Fruit fly (Drosophila melanogaster) whole organism, embryonic: ENCODE results near the gene mahe.

Source experiments
- Ada2b ChIP-seq: fragments of 200-800 bp; sonication (Bioruptor generic); IDR thresholded peaks from 2 replicates; pipeline ENCODE4 v1.3.6; 2022; ENCODE audit warnings: missing biosample characterization, missing genetic modification characterization
- Aef1 ChIP-seq: fragments of 200-800 bp; sonication (Bioruptor generic); IDR thresholded peaks from 3 replicates; pipeline ENCODE4 v1.3.6; 2022; ENCODE audit warnings: missing biosample characterization, missing genetic modification characterization
- Asciz ChIP-seq: fragments of 200-800 bp; sonication (Bioruptor generic); optimal IDR thresholded peaks from 2 replicates; lab custom pipeline; 2017; ENCODE audit warnings: missing biosample characterization, mild to moderate bottlenecking, missing genetic modification characterization, missing genetic modification reagents
- Awh ChIP-seq: fragments of 200-800 bp; sonication (Bioruptor generic); IDR thresholded peaks from 2 replicates; pipeline ENCODE4, ENCODE4 v1.3.6; 2022; ENCODE audit warnings: missing biosample characterization, missing genetic modification characterization
- CG10209 ChIP-seq: fragments of 200-800 bp; sonication (Bioruptor generic); optimal IDR thresholded peaks from 3 replicates; lab custom pipeline; 2017; ENCODE audit warnings: missing biosample characterization, mild to moderate bottlenecking, missing genetic modification characterization, missing genetic modification reagents
- CG12391 ChIP-seq: fragments of 200-800 bp; sonication (Bioruptor generic); optimal IDR thresholded peaks from 3 replicates; lab custom pipeline; 2018; ENCODE audit warnings: missing biosample characterization, mild to moderate bottlenecking, missing genetic modification characterization, moderate library complexity
- CG14710 ChIP-seq: fragments of 200-800 bp; sonication (Bioruptor generic); optimal IDR thresholded peaks from 3 replicates; lab custom pipeline; 2019; ENCODE audit warnings: missing biosample characterization, mild to moderate bottlenecking, missing genetic modification characterization, moderate library complexity
- CG15696 ChIP-seq: fragments of 200-800 bp; sonication (Bioruptor generic); optimal IDR thresholded peaks from 2 replicates; lab custom pipeline; 2019; ENCODE audit warnings: missing biosample characterization, mild to moderate bottlenecking, missing genetic modification characterization, moderate library complexity
- CG1603 ChIP-seq: fragments of 200-800 bp; sonication (Bioruptor generic); optimal IDR thresholded peaks from 2 replicates; lab custom pipeline; 2019; ENCODE audit warnings: missing biosample characterization, mild to moderate bottlenecking, missing genetic modification characterization, moderate library complexity
- CG16813 ChIP-seq: fragments of 200-800 bp; sonication (Bioruptor generic); IDR thresholded peaks from 3 replicates; pipeline ENCODE4 v1.3.6; 2022; ENCODE audit warnings: missing biosample characterization, missing genetic modification characterization; ENCODE audit not compliant: partially characterized antibody
- CG17361 ChIP-seq: fragments of 200-800 bp; sonication (Bioruptor generic); IDR thresholded peaks from 3 replicates; pipeline ENCODE4 v1.3.6; 2022; ENCODE audit warnings: missing biosample characterization, missing genetic modification characterization
- CG18011 ChIP-seq: fragments of 200-800 bp; sonication (Bioruptor generic); optimal IDR thresholded peaks from 2 replicates; lab custom pipeline; 2017; ENCODE audit warnings: missing biosample characterization, missing genetic modification characterization, mild to moderate bottlenecking, moderate library complexity, missing genotype
- CG2712 ChIP-seq: fragments of 200-800 bp; optimal IDR thresholded peaks from 3 replicates; lab custom pipeline; 2019; ENCODE audit warnings: missing biosample characterization, mild to moderate bottlenecking, missing genetic modification characterization, moderate library complexity
- CG2875 ChIP-seq: fragments of 200-800 bp; sonication (Bioruptor generic); optimal IDR thresholded peaks from 2 replicates; lab custom pipeline; 2017; ENCODE audit warnings: missing biosample characterization, mild to moderate bottlenecking, missing genetic modification characterization, missing genetic modification reagents
- CG33557 ChIP-seq: fragments of 200-800 bp; sonication (Bioruptor generic); optimal IDR thresholded peaks from 2 replicates; lab custom pipeline; 2019; ENCODE audit warnings: missing biosample characterization, mild to moderate bottlenecking, missing genetic modification characterization, moderate library complexity
- CG6791 ChIP-seq: fragments of 200-800 bp; sonication (Bioruptor generic); IDR thresholded peaks from 3 replicates; pipeline ENCODE4 v1.3.6; 2022; ENCODE audit warnings: missing biosample characterization, missing genetic modification characterization; ENCODE audit not compliant: partially characterized antibody
- CG8944 ChIP-seq: fragments of 200-800 bp; sonication (Bioruptor generic); optimal IDR thresholded peaks from 3 replicates; lab custom pipeline; 2016; ENCODE audit warnings: missing biosample characterization, missing genetic modification characterization
- CG9437 ChIP-seq: fragments of 200-800 bp; sonication (Bioruptor generic); optimal IDR thresholded peaks from 2 replicates; lab custom pipeline; 2018; ENCODE audit warnings: missing biosample characterization, mild to moderate bottlenecking, missing genetic modification characterization
- CG9797 ChIP-seq: fragments of 200-800 bp; sonication (Bioruptor generic); optimal IDR thresholded peaks from 3 replicates; lab custom pipeline; 2018; ENCODE audit warnings: missing biosample characterization, mild to moderate bottlenecking, missing genetic modification characterization
- Camta ChIP-seq: fragments of 200-800 bp; sonication (Bioruptor generic); optimal IDR thresholded peaks from 2 replicates; lab custom pipeline; 2016; ENCODE audit warnings: missing biosample characterization, missing genetic modification characterization
- CrebB ChIP-seq: fragments of 200-800 bp; sonication (Bioruptor generic); optimal IDR thresholded peaks from 3 replicates; lab custom pipeline; 2018; ENCODE audit warnings: missing biosample characterization, mild to moderate bottlenecking, missing genetic modification characterization
- D ChIP-seq, 2 experiments: fragments of 200-800 bp in 1 of 2; fragments of >200 bp in 1 of 2; sonication (Bioruptor generic) in 1 of 2; optimal IDR thresholded peaks; 2 replicates in 1 of 2; 3 replicates in 1 of 2; lab custom pipeline; 2017; ENCODE audit warnings: mild to moderate bottlenecking in 1 of 2, missing biosample characterization in 1 of 2, missing genetic modification characterization in 1 of 2, missing genetic modification reagents in 1 of 2
- Deaf1 ChIP-seq: fragments of 200-800 bp; optimal IDR thresholded peaks from 3 replicates; lab custom pipeline; 2019; ENCODE audit warnings: missing biosample characterization, mild to moderate bottlenecking, missing genetic modification characterization, moderate library complexity
- Doc2 ChIP-seq: fragments of 200-800 bp; sonication (Bioruptor generic); IDR thresholded peaks from 2 replicates; pipeline ENCODE4 v1.3.6; 2022; ENCODE audit warnings: missing biosample characterization, missing genetic modification characterization
- E2f1 ChIP-seq: fragments of 200-800 bp; sonication (Bioruptor generic); IDR thresholded peaks from 2 replicates; pipeline ENCODE4 v1.3.6; 2022; ENCODE audit warnings: missing biosample characterization, missing genetic modification characterization
- Eip74EF ChIP-seq, 2 experiments: fragments of 200-800 bp in 1 of 2; fragments of >200 bp in 1 of 2; sonication (Bioruptor generic) in 1 of 2; optimal IDR thresholded peaks; 2 replicates each; lab custom pipeline; 2017 to 2019; ENCODE audit warnings: missing biosample characterization in 2 of 2, missing genetic modification characterization in 2 of 2, mild to moderate bottlenecking in 1 of 2, moderate library complexity in 1 of 2
- Hmx ChIP-seq: fragments of 200-800 bp; sonication (Bioruptor generic); optimal IDR thresholded peaks from 2 replicates; lab custom pipeline; 2016; ENCODE audit warnings: missing biosample characterization, missing genetic modification characterization
- Kr ChIP-seq: fragments of 200-800 bp; sonication (Bioruptor generic); optimal IDR thresholded peaks from 2 replicates; lab custom pipeline; 2017; ENCODE audit warnings: missing biosample characterization, mild to moderate bottlenecking, missing genetic modification characterization
- Med ChIP-seq: fragments of 200-800 bp; sonication (Bioruptor generic); peaks from one replicate; lab custom pipeline; 2016; ENCODE audit warnings: missing biosample characterization, missing genetic modification characterization, mild to moderate bottlenecking, inconsistent platforms, moderate library complexity
- NC2α ChIP-seq: fragments of 200-800 bp; sonication (Bioruptor generic); optimal IDR thresholded peaks from 2 replicates; lab custom pipeline; 2016; ENCODE audit warnings: missing biosample characterization, missing genetic modification characterization
- Sox100B ChIP-seq: fragments of 200-800 bp; sonication (Bioruptor generic); optimal IDR thresholded peaks from 3 replicates; lab custom pipeline; 2018; ENCODE audit warnings: missing biosample characterization, mild to moderate bottlenecking, missing genetic modification characterization
- TFAM ChIP-seq: fragments of 200-800 bp; sonication (Bioruptor generic); optimal IDR thresholded peaks from 2 replicates; lab custom pipeline; 2017; ENCODE audit warnings: missing biosample characterization, missing genetic modification characterization, inconsistent platforms
- eyg ChIP-seq: fragments of 200-800 bp; sonication (Bioruptor generic); optimal IDR thresholded peaks from 3 replicates; lab custom pipeline; 2016; ENCODE audit warnings: missing biosample characterization, missing genetic modification characterization
- gce ChIP-seq: fragments of 200-800 bp; sonication (Bioruptor generic); IDR thresholded peaks from 3 replicates; pipeline ENCODE4 v1.3.6; 2022; ENCODE audit warnings: missing biosample characterization, missing genetic modification characterization
- gcm ChIP-seq: fragments of 200-800 bp; sonication (Bioruptor generic); optimal IDR thresholded peaks from 2 replicates; lab custom pipeline; 2019; ENCODE audit warnings: missing biosample characterization, mild to moderate bottlenecking, missing genetic modification characterization, moderate library complexity
- grau ChIP-seq: fragments of 200-800 bp; optimal IDR thresholded peaks from 3 replicates; lab custom pipeline; 2019; ENCODE audit warnings: missing biosample characterization, mild to moderate bottlenecking, missing genetic modification characterization, moderate library complexity
- hbn ChIP-seq: fragments of 200-800 bp; sonication (Bioruptor generic); IDR thresholded peaks from 2 replicates; pipeline ENCODE4 v1.3.6; 2022; ENCODE audit warnings: missing biosample characterization, missing genetic modification characterization; ENCODE audit not compliant: partially characterized antibody
- jigr1 ChIP-seq: fragments of 200-800 bp; sonication (Bioruptor generic); IDR thresholded peaks from 3 replicates; pipeline ENCODE4 v1.3.6; 2022; ENCODE audit warnings: missing biosample characterization, missing genetic modification characterization
- knrl ChIP-seq: fragments of 200-800 bp; sonication (Bioruptor generic); IDR thresholded peaks from 3 replicates; pipeline ENCODE4 v1.3.6; 2022; ENCODE audit warnings: missing biosample characterization, missing genetic modification characterization; ENCODE audit not compliant: partially characterized antibody
- lmd ChIP-seq: fragments of 200-800 bp; sonication (Bioruptor generic); IDR thresholded peaks from 2 replicates; pipeline ENCODE4 v1.3.6; 2022; ENCODE audit warnings: missing biosample characterization, missing genetic modification characterization
- luna ChIP-seq: fragments of 200-800 bp; sonication (Bioruptor generic); optimal IDR thresholded peaks from 2 replicates; lab custom pipeline; 2016; ENCODE audit warnings: missing biosample characterization, missing genetic modification characterization
- odd ChIP-seq: fragments of 200-800 bp; sonication (Bioruptor generic); optimal IDR thresholded peaks from 2 replicates; lab custom pipeline; 2017; ENCODE audit warnings: missing biosample characterization, mild to moderate bottlenecking, missing genetic modification characterization
- p53 ChIP-seq: fragments of 200-800 bp; sonication (Bioruptor generic); optimal IDR thresholded peaks from 2 replicates; lab custom pipeline; 2016; ENCODE audit warnings: missing biosample characterization, missing genetic modification characterization
- sqz ChIP-seq: fragments of 200-800 bp; sonication (Bioruptor generic); optimal IDR thresholded peaks from 3 replicates; lab custom pipeline; 2018; ENCODE audit warnings: missing biosample characterization, mild to moderate bottlenecking, missing genetic modification characterization
- ssp ChIP-seq: fragments of 200-800 bp; sonication (Bioruptor generic); IDR thresholded peaks from 2 replicates; pipeline ENCODE4 v1.3.6; 2022; ENCODE audit warnings: missing biosample characterization, missing genetic modification characterization
- tgo ChIP-seq: fragments of 200-800 bp; sonication (Bioruptor generic); IDR thresholded peaks from 3 replicates; pipeline ENCODE4 v1.3.6; 2022; ENCODE audit warnings: missing biosample characterization, missing genetic modification characterization
- tna ChIP-seq: fragments of 200-800 bp; sonication (Bioruptor generic); IDR thresholded peaks from 2 replicates; pipeline ENCODE4 v1.3.6; 2022; ENCODE audit warnings: missing biosample characterization, missing genetic modification characterization; ENCODE audit not compliant: partially characterized antibody
- twi ChIP-seq: fragments of 200-800 bp; optimal IDR thresholded peaks from 2 replicates; lab custom pipeline; 2019; ENCODE audit warnings: missing biosample characterization, mild to moderate bottlenecking, missing genetic modification characterization, moderate library complexity
- vnd ChIP-seq: fragments of 200-800 bp; sonication (Bioruptor generic); IDR thresholded peaks from 3 replicates; pipeline ENCODE4 v1.3.6; 2022; ENCODE audit warnings: missing biosample characterization, missing genetic modification characterization; ENCODE audit not compliant: partially characterized antibody

The mahe gene

DNA sequence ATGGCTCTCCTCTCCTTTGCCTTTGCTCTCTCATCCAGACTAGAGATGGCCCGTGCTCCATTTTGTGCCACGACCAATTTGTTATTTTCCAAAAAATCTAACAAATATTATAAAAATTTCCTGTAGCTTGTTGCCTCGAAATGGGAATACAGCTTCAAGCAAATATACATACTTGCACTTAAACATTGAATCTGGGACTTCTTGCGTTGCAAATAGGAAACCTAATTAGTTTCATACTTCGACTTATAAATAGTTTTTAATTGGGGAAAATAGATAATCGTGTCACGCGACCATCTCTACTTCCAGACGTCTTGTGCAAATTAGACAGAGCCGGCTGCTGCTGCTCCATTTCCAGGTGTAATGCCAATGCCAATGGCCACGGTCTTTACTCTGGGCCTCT is 39.2 kb upstream of the mahe start (continued):
- no peak for TF ChIP-seq CG18011 (GFP tag; lab: Kevin White, UChicago)
- TF ChIP-seq TFAM (GFP tag; lab: Kevin White, UChicago), result no peak
- peak; percentile 88 for TF ChIP-seq Med (GFP tag; lab: Kevin White, UChicago)
- no peak for TF ChIP-seq ssp (GFP tag; lab: Robert Waterston, UW)
- no peak for TF ChIP-seq p53
- TF ChIP-seq tna (GFP tag; lab: Robert Waterston, UW), result no peak
- TF ChIP-seq gcm (GFP tag; lab: Kevin White, UChicago), result peak; percentile 26
- peak; percentile 13 for TF ChIP-seq CG9437
- peak; percentile 10 for TF ChIP-seq Asciz
- TF ChIP-seq Aef1, result no peak
- TF ChIP-seq CG2712 (tag; lab: Kevin White, UChicago), result peak; percentile 70
- TF ChIP-seq CG14710 (tag; lab: Kevin White, UChicago), result peak; percentile 38
- TF ChIP-seq CG9797, result no peak
- peak; percentile 0 for TF ChIP-seq sqz (GFP tag; lab: Kevin White, UChicago)
- no peak for TF ChIP-seq gce (GFP tag; lab: Robert Waterston, UW)
- no peak for TF ChIP-seq Eip74EF (GFP tag; optimal IDR thresholded peaks at IDR 0.05; lab: Kevin White, UChicago)
- TF ChIP-seq hbn (GFP tag; lab: Robert Waterston, UW), result peak; percentile 58
- TF ChIP-seq Kr, result no peak
- TF ChIP-seq Sox100B (GFP tag; lab: Kevin White, UChicago), result peak; percentile 49
- no peak for TF ChIP-seq Doc2 (GFP tag; lab: Robert Waterston, UW)
- peak; percentile 65 for TF ChIP-seq grau (tag; lab: Kevin White, UChicago)
- TF ChIP-seq luna (GFP tag; lab: Kevin White, UChicago), result no peak
- no peak for TF ChIP-seq Camta (GFP tag; lab: Kevin White, UChicago)
- TF ChIP-seq twi (tag; lab: Kevin White, UChicago), result no peak
- peak; percentile 27; the same call in 1 of the 3 replicates for TF ChIP-seq tgo
- no peak for TF ChIP-seq CG6791 (GFP tag; lab: Robert Waterston, UW)
- TF ChIP-seq odd (GFP tag; lab: Kevin White, UChicago), result no peak
- TF ChIP-seq lmd, result peak; percentile 38; the same call in 1 of the 2 replicates
- TF ChIP-seq D (optimal IDR thresholded peaks at IDR 0.05; lab: Kevin White, UChicago), result no peak
- TF ChIP-seq D (GFP tag; optimal IDR thresholded peaks at IDR 0.05; lab: Kevin White, UChicago), result peak; percentile 27
- TF ChIP-seq jigr1 (GFP tag; lab: Robert Waterston, UW), result no peak
- no peak for TF ChIP-seq Awh (GFP tag; lab: Robert Waterston, UW)
- TF ChIP-seq Deaf1, result peak; percentile 4
- TF ChIP-seq E2f1, result 0 out of 2 replicates have a peak, but pooled peaks have one; percentile 27
- TF ChIP-seq CrebB, result no peak
- peak; percentile 39 for TF ChIP-seq CG1603 (tag; lab: Kevin White, UChicago)
- peak; percentile 7 for TF ChIP-seq CG33557 (GFP tag; lab: Kevin White, UChicago)
- peak; percentile 6 for TF ChIP-seq CG8944
- TF ChIP-seq NC2α (GFP tag; lab: Kevin White, UChicago), result no peak
- no peak for TF ChIP-seq eyg (GFP tag; lab: Kevin White, UChicago)
- no peak for TF ChIP-seq Hmx (GFP tag; lab: Kevin White, UChicago)
- TF ChIP-seq CG10209 (GFP tag; lab: Kevin White, UChicago), result peak; percentile 20
- TF ChIP-seq vnd (GFP tag; lab: Robert Waterston, UW), result 0 out of 3 replicates have a peak, but pooled peaks have one; percentile 27
- no peak for TF ChIP-seq Ada2b
- peak; percentile 62; the same call in 1 of the 3 replicates for TF ChIP-seq CG17361 (GFP tag; lab: Robert Waterston, UW)
- TF ChIP-seq CG16813 (GFP tag; lab: Robert Waterston, UW), result peak; percentile 56
- peak; percentile 45; the same call in 2 of the 3 replicates for TF ChIP-seq knrl (GFP tag; lab: Robert Waterston, UW)
- TF ChIP-seq CG15696, result peak; percentile 62
- TF ChIP-seq CG12391 (tag; lab: Kevin White, UChicago), result peak; percentile 60
- no peak for TF ChIP-seq CG2875 (GFP tag; lab: Kevin White, UChicago)
